Worm (Caenorhabditis elegans) whole organism, L3 larva: ENCODE data around the gene F09G8.7.

ENCODE experiments used
- R02D3.7 ChIP-seq: fragments of 150-350 bp; optimal IDR thresholded peaks from 2 replicates; lab custom pipeline; 2014; ENCODE audit warnings: missing biosample characterization, missing genetic modification characterization
- ZK546.5 ChIP-seq: sonication (generic microtip); optimal IDR thresholded peaks from 2 replicates; lab custom pipeline; 2017; ENCODE audit warnings: missing biosample characterization, missing genetic modification characterization
- aly-2 ChIP-seq: fragments of 150-350 bp; optimal IDR thresholded peaks from 2 replicates; lab custom pipeline; 2014; ENCODE audit warnings: missing biosample characterization, missing genetic modification characterization
- ama-1 ChIP-seq: fragments of 150-350 bp; optimal IDR thresholded peaks from 2 replicates; lab custom pipeline; 2018
- ceh-16 ChIP-seq: sonication (generic microtip); optimal IDR thresholded peaks from 2 replicates; lab custom pipeline; 2017; ENCODE audit warnings: missing biosample characterization, missing genetic modification characterization
- ceh-28 ChIP-seq: fragments of 150-350 bp; optimal IDR thresholded peaks from 2 replicates; lab custom pipeline; 2014; ENCODE audit warnings: missing biosample characterization, missing genetic modification reagents, missing genetic modification characterization
- ceh-82 ChIP-seq: fragments of 150-350 bp; optimal IDR thresholded peaks from 2 replicates; lab custom pipeline; 2014; ENCODE audit warnings: missing biosample characterization, missing genetic modification characterization
- ceh-9 ChIP-seq: sonication (generic microtip); optimal IDR thresholded peaks from 2 replicates; lab custom pipeline; 2018; ENCODE audit warnings: missing biosample characterization, missing genetic modification characterization
- daf-12 ChIP-seq: fragments of 150-350 bp; optimal IDR thresholded peaks from 2 replicates; lab custom pipeline; 2014; ENCODE audit warnings: missing biosample characterization, missing genetic modification reagents, missing genetic modification characterization
- egl-27 ChIP-seq: sonication (generic microtip); optimal IDR thresholded peaks from 4 replicates; lab custom pipeline; 2017; ENCODE audit warnings: missing biosample characterization, missing genetic modification reagents, missing genetic modification characterization
- egl-5 ChIP-seq: fragments of 150-350 bp; optimal IDR thresholded peaks from 2 replicates; lab custom pipeline; 2017; ENCODE audit warnings: missing biosample characterization, missing genetic modification reagents, missing genetic modification characterization, inconsistent platforms
- elt-1 ChIP-seq: fragments of 150-350 bp; optimal IDR thresholded peaks from 2 replicates; lab custom pipeline; 2014; ENCODE audit warnings: missing biosample characterization, missing genetic modification characterization
- elt-2 ChIP-seq: sonication (generic microtip); optimal IDR thresholded peaks from 2 replicates; lab custom pipeline; 2016; ENCODE audit warnings: missing genetic modification reagents, mild to moderate bottlenecking, missing genetic modification characterization, missing compliant biosample characterization
- elt-3 ChIP-seq, 3 experiments: fragments of 150-350 bp in 1 of 3; sonication (generic microtip) in 2 of 3; optimal IDR thresholded peaks; 2 replicates in 2 of 3; 4 replicates in 1 of 3; lab custom pipeline; 2014 to 2017; ENCODE audit warnings: missing biosample characterization in 3 of 3, missing genetic modification characterization in 3 of 3
- eor-1 ChIP-seq, 2 experiments: fragments of 150-350 bp; optimal IDR thresholded peaks; 2 replicates each; lab custom pipeline; 2014 to 2018; ENCODE audit warnings: missing biosample characterization in 2 of 2, missing genetic modification characterization in 2 of 2
- fkh-10 ChIP-seq: sonication (generic microtip); optimal IDR thresholded peaks from 2 replicates; lab custom pipeline; 2017; ENCODE audit warnings: missing biosample characterization, missing genetic modification reagents, missing genetic modification characterization
- fkh-2 ChIP-seq: fragments of 150-350 bp; optimal IDR thresholded peaks from 2 replicates; lab custom pipeline; 2014; ENCODE audit warnings: missing biosample characterization, missing genetic modification reagents, missing genetic modification characterization
- fos-1 ChIP-seq: fragments of 150-350 bp; optimal IDR thresholded peaks from 2 replicates; lab custom pipeline; 2014; ENCODE audit warnings: missing biosample characterization, missing genetic modification characterization
- hmg-11 ChIP-seq: sonication (generic microtip); optimal IDR thresholded peaks from 2 replicates; lab custom pipeline; 2016; ENCODE audit warnings: missing genetic modification characterization, missing compliant biosample characterization
- jun-1 ChIP-seq: fragments of 150-350 bp; optimal IDR thresholded peaks from 2 replicates; lab custom pipeline; 2014; ENCODE audit warnings: missing biosample characterization, missing genetic modification reagents, missing genetic modification characterization
- lin-15B ChIP-seq: fragments of 150-350 bp; optimal IDR thresholded peaks from 2 replicates; lab custom pipeline; 2014; ENCODE audit warnings: missing biosample characterization, missing genetic modification characterization
- lin-39 ChIP-seq: fragments of 150-350 bp; optimal IDR thresholded peaks from 2 replicates; lab custom pipeline; 2018; ENCODE audit warnings: missing biosample characterization, missing genetic modification reagents, missing genetic modification characterization
- lsy-12 ChIP-seq: sonication (generic microtip); optimal IDR thresholded peaks from 2 replicates; lab custom pipeline; 2016; ENCODE audit warnings: mild to moderate bottlenecking, missing genetic modification characterization, missing compliant biosample characterization
- mdl-1 ChIP-seq: fragments of 150-350 bp; optimal IDR thresholded peaks from 2 replicates; lab custom pipeline; 2014; ENCODE audit warnings: missing biosample characterization, missing genetic modification characterization
- mml-1 ChIP-seq: fragments of 150-350 bp; sonication (generic microtip); optimal IDR thresholded peaks from 3 replicates; lab custom pipeline; 2014; ENCODE audit warnings: missing biosample characterization, missing genetic modification characterization
- nfya-1 ChIP-seq: sonication (generic microtip); optimal IDR thresholded peaks from 2 replicates; lab custom pipeline; 2017; ENCODE audit warnings: missing genetic modification characterization, mild to moderate bottlenecking, missing compliant biosample characterization, antibody characterized with exemption, moderate library complexity; ENCODE audit not compliant: insufficient read depth
- nhr-11 ChIP-seq: fragments of 150-350 bp; optimal IDR thresholded peaks from 2 replicates; lab custom pipeline; 2014; ENCODE audit warnings: missing biosample characterization, missing genetic modification characterization
- nhr-12 ChIP-seq: fragments of 150-350 bp; optimal IDR thresholded peaks from 2 replicates; lab custom pipeline; 2014; ENCODE audit warnings: missing biosample characterization, missing genetic modification characterization
- nhr-23 ChIP-seq: fragments of 150-350 bp; optimal IDR thresholded peaks from 2 replicates; lab custom pipeline; 2014; ENCODE audit warnings: missing biosample characterization, missing genetic modification reagents, missing genetic modification characterization
- nhr-237 ChIP-seq: fragments of 150-350 bp; optimal IDR thresholded peaks from 2 replicates; lab custom pipeline; 2014; ENCODE audit warnings: missing biosample characterization, missing genetic modification characterization
- nhr-25 ChIP-seq: sonication (generic microtip); optimal IDR thresholded peaks from 2 replicates; lab custom pipeline; 2017; ENCODE audit warnings: missing biosample characterization, missing genetic modification characterization
- nhr-28 ChIP-seq: fragments of 150-350 bp; optimal IDR thresholded peaks from 2 replicates; lab custom pipeline; 2014; ENCODE audit warnings: missing biosample characterization, missing genetic modification characterization
- nhr-43 ChIP-seq: sonication (generic microtip); optimal IDR thresholded peaks from 2 replicates; lab custom pipeline; 2016; ENCODE audit warnings: mild to moderate bottlenecking, missing genetic modification characterization, missing compliant biosample characterization; ENCODE audit not compliant: poor library complexity, severe bottlenecking
- nhr-67 ChIP-seq: fragments of 150-350 bp; optimal IDR thresholded peaks from 2 replicates; lab custom pipeline; 2014; ENCODE audit warnings: missing biosample characterization, missing genetic modification characterization
- nhr-76 ChIP-seq: fragments of 150-350 bp; sonication (generic microtip); optimal IDR thresholded peaks from 5 replicates; lab custom pipeline; 2014; ENCODE audit warnings: missing biosample characterization, missing genetic modification characterization
- nhr-77 ChIP-seq: fragments of 150-350 bp; optimal IDR thresholded peaks from 2 replicates; lab custom pipeline; 2014; ENCODE audit warnings: missing biosample characterization, missing genetic modification characterization
- pha-4 ChIP-seq: fragments of 150-350 bp; optimal IDR thresholded peaks from 2 replicates; lab custom pipeline; 2014; ENCODE audit warnings: missing biosample characterization, missing genetic modification reagents, missing genetic modification characterization
- pqm-1 ChIP-seq: fragments of 150-350 bp; optimal IDR thresholded peaks from 2 replicates; lab custom pipeline; 2017; ENCODE audit warnings: missing biosample characterization, missing genetic modification characterization, inconsistent platforms
- sea-2 ChIP-seq: fragments of 150-350 bp; sonication (generic microtip); optimal IDR thresholded peaks from 4 replicates; lab custom pipeline; 2014; ENCODE audit warnings: missing biosample characterization, missing genetic modification reagents, missing genetic modification characterization
- skn-1 ChIP-seq: fragments of 150-350 bp; optimal IDR thresholded peaks from 2 replicates; lab custom pipeline; 2014; ENCODE audit warnings: missing biosample characterization, missing genetic modification characterization
- snpc-4 ChIP-seq: fragments of 150-350 bp; optimal IDR thresholded peaks from 2 replicates; lab custom pipeline; 2014; ENCODE audit warnings: missing biosample characterization, missing genetic modification characterization
- tbx-2 ChIP-seq: sonication (generic microtip); optimal IDR thresholded peaks from 2 replicates; lab custom pipeline; 2016; ENCODE audit warnings: mild to moderate bottlenecking, missing genetic modification characterization, missing compliant biosample characterization
- unc-39 ChIP-seq: sonication (generic microtip); optimal IDR thresholded peaks from 4 replicates; lab custom pipeline; 2017; ENCODE audit warnings: missing biosample characterization, missing genetic modification characterization
- unc-62 ChIP-seq: fragments of 150-350 bp; sonication (generic microtip); optimal IDR thresholded peaks from 4 replicates; lab custom pipeline; 2014; ENCODE audit warnings: missing biosample characterization, missing genetic modification reagents, missing genetic modification characterization
- zag-1 ChIP-seq: fragments of 150-350 bp; optimal IDR thresholded peaks from 2 replicates; lab custom pipeline; 2014; ENCODE audit warnings: missing biosample characterization, missing genetic modification characterization
- ztf-11 ChIP-seq: fragments of 150-350 bp; optimal IDR thresholded peaks from 2 replicates; lab custom pipeline; 2014; ENCODE audit warnings: missing biosample characterization, missing genetic modification characterization
- ztf-4 ChIP-seq: fragments of 150-350 bp; optimal IDR thresholded peaks from 2 replicates; lab custom pipeline; 2014; ENCODE audit warnings: missing biosample characterization, missing genetic modification characterization

Gene F09G8.7

DNA sequence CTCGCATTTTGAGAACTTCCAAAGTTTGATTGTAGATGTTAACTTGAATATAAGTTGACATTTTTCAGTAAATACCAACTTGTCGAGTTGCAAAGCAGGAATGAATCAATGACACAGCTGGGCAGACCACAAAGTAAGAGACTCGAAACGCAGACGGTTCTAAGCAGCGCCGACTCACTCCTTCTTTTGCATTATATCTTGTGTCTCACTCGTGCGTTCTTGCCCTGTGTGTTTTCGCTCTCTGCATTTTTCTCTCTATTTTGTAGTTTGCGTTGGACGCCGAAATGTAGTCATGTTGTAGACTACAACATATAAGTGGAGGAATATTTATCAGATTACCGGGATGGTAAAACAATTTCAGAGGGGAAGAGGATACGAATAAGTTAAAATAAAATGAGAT is 25.3 kb downstream of the F09G8.7 start, which contains the start of gene C02F5.12:
Gene C02F5.12 (minus strand): TSS at position 221 of the 400 bp plus-strand sequence.
- TF ChIP-seq lin-15B (tag; lab: Kevin White, UChicago) (no peak), pqm-1 (tag; lab: Kevin White, UChicago) (peak; percentile 22), nhr-12 (tag; lab: Kevin White, UChicago) (no peak), pha-4 (tag; lab: Kevin White, UChicago) (peak; percentile 72), daf-12 (tag; lab: Kevin White, UChicago) (no peak), sea-2 (no peak), ztf-11 (tag; lab: Kevin White, UChicago) (no peak), elt-3 (tag; optimal IDR thresholded peaks at IDR 0.05; lab: Kevin White, UChicago) (no peak), nhr-28 (no peak), nhr-11 (tag; lab: Kevin White, UChicago) (no peak), mml-1 (tag; lab: Kevin White, UChicago) (no peak), unc-62 (GFP tag; lab: Kevin White, UChicago) (no peak), elt-2 (tag; lab: Kevin White, UChicago) (peak; percentile 43), ceh-82 (tag; lab: Kevin White, UChicago) (no peak), nhr-67 (tag; lab: Kevin White, UChicago) (no peak), R02D3.7 (tag; lab: Kevin White, UChicago) (no peak), fkh-10 (GFP tag; lab: Kevin White, UChicago) (no peak), snpc-4 (tag; lab: Kevin White, UChicago) (no peak), lin-39 (tag; lab: Kevin White, UChicago) (no peak), ceh-16 (tag; lab: Kevin White, UChicago) (no peak), unc-39 (tag; lab: Kevin White, UChicago) (no peak), egl-27 (tag; lab: Kevin White, UChicago) (no peak), ztf-4 (tag; lab: Kevin White, UChicago) (no peak), zag-1 (tag; lab: Kevin White, UChicago) (no peak), nhr-25 (tag; lab: Kevin White, UChicago) (peak; percentile 26), ceh-28 (tag; lab: Kevin White, UChicago) (no peak), aly-2 (tag; lab: Kevin White, UChicago) (no peak), fkh-2 (tag; lab: Kevin White, UChicago) (no peak), egl-5 (tag; lab: Kevin White, UChicago) (no peak), ama-1 (lab: Kevin White, UChicago) (peak; percentile 80), nhr-43 (no peak), nhr-23 (peak; percentile 17), ZK546.5 (no peak), tbx-2 (tag; lab: Kevin White, UChicago) (no peak), nhr-76 (no peak), nhr-237 (tag; lab: Kevin White, UChicago) (no peak), hmg-11 (tag; lab: Kevin White, UChicago) (peak; percentile 24), elt-1 (no peak), lsy-12 (tag; lab: Kevin White, UChicago) (peak; percentile 4), eor-1 (tag; optimal IDR thresholded peaks at IDR 0.05; lab: Kevin White, UChicago) (no peak), ceh-9 (no peak), skn-1 (tag; lab: Kevin White, UChicago) (no peak), nhr-77 (no peak), fos-1 (tag; lab: Kevin White, UChicago) (no peak), jun-1 (tag; lab: Kevin White, UChicago) (no peak), mdl-1 (no peak), nfya-1 (tag; lab: Kevin White, UChicago) (peak; percentile 59)
